Fruit fly (Drosophila melanogaster) whole organism, pupa: ENCODE data around the gene CG4496.

Source experiments
- CG10348 ChIP-seq: fragments of 200-800 bp; sonication (Bioruptor generic); IDR thresholded peaks from 2 replicates; pipeline ENCODE4 v1.3.6; 2022; ENCODE audit warnings: missing biosample characterization, missing genetic modification characterization
- CG12605 ChIP-seq: fragments of 200-800 bp; sonication (Bioruptor generic); IDR thresholded peaks from 2 replicates; pipeline ENCODE4 v1.3.6; 2022; ENCODE audit warnings: missing biosample characterization, missing genetic modification characterization
- CG13204 ChIP-seq: fragments of 200-800 bp; sonication (Bioruptor generic); optimal IDR thresholded peaks from 2 replicates; lab custom pipeline; 2018; ENCODE audit warnings: missing biosample characterization, mild to moderate bottlenecking, missing genetic modification characterization, moderate library complexity
- CG14655 ChIP-seq: fragments of 200-800 bp; sonication (Bioruptor generic); optimal IDR thresholded peaks from 3 replicates; lab custom pipeline; 2017; ENCODE audit warnings: mild to moderate bottlenecking, missing biosample characterization, missing genetic modification reagents, missing genetic modification characterization
- CG15710 ChIP-seq: fragments of 200-800 bp; sonication (Bioruptor generic); optimal IDR thresholded peaks from 2 replicates; lab custom pipeline; 2018; ENCODE audit warnings: missing biosample characterization, mild to moderate bottlenecking, missing genetic modification characterization, moderate library complexity
- CG17806 ChIP-seq: fragments of 200-800 bp; sonication (Bioruptor generic); optimal IDR thresholded peaks from 2 replicates; lab custom pipeline; 2018; ENCODE audit warnings: missing biosample characterization, mild to moderate bottlenecking, missing genetic modification characterization, moderate library complexity
- CG32121 ChIP-seq: fragments of 200-800 bp; sonication (Bioruptor generic); IDR thresholded peaks from 2 replicates; pipeline ENCODE4 v1.3.6; 2022; ENCODE audit warnings: missing biosample characterization, missing genetic modification characterization
- CG34367 ChIP-seq: fragments of 200-800 bp; sonication (Bioruptor generic); optimal IDR thresholded peaks from 2 replicates; lab custom pipeline; 2018; ENCODE audit warnings: missing biosample characterization, mild to moderate bottlenecking, missing genetic modification characterization
- CG4496 ChIP-seq: fragments of 200-800 bp; sonication (Bioruptor generic); IDR thresholded peaks from 3 replicates; pipeline ENCODE4 v1.3.6; 2022; ENCODE audit warnings: missing biosample characterization, missing genetic modification characterization
- CG8159 ChIP-seq: fragments of 200-800 bp; sonication (Bioruptor generic); optimal IDR thresholded peaks from 3 replicates; lab custom pipeline; 2018; ENCODE audit warnings: missing biosample characterization, mild to moderate bottlenecking, missing genetic modification characterization, moderate library complexity
- CG8301 ChIP-seq: fragments of 200-800 bp; sonication (Bioruptor generic); optimal IDR thresholded peaks from 2 replicates; lab custom pipeline; 2018; ENCODE audit warnings: missing biosample characterization, mild to moderate bottlenecking, missing genetic modification characterization
- CG9948 ChIP-seq: fragments of 200-800 bp; sonication (Bioruptor generic); optimal IDR thresholded peaks from 2 replicates; lab custom pipeline; 2018; ENCODE audit warnings: missing biosample characterization, mild to moderate bottlenecking, missing genetic modification characterization, moderate library complexity
- D1 ChIP-seq: fragments of 200-800 bp; sonication (Bioruptor generic); optimal IDR thresholded peaks from 2 replicates; lab custom pipeline; 2018; ENCODE audit warnings: missing biosample characterization, mild to moderate bottlenecking, missing genetic modification characterization, moderate library complexity
- EcR ChIP-seq: fragments of 200-800 bp; sonication (Bioruptor generic); optimal IDR thresholded peaks from 3 replicates; lab custom pipeline; 2019; ENCODE audit warnings: missing biosample characterization, missing genetic modification characterization, mild to moderate bottlenecking, moderate library complexity, missing genetic modification reagents
- Ets98B ChIP-seq: fragments of 200-800 bp; sonication (Bioruptor generic); IDR thresholded peaks from 2 replicates; pipeline ENCODE4 v1.3.6; 2022; ENCODE audit warnings: missing biosample characterization, missing genetic modification characterization
- Pif1A ChIP-seq: fragments of 200-800 bp; sonication (Bioruptor generic); optimal IDR thresholded peaks from 3 replicates; lab custom pipeline; 2016; ENCODE audit warnings: missing biosample characterization, missing genetic modification characterization
- Pif1B ChIP-seq: fragments of 200-800 bp; sonication (Bioruptor generic); optimal IDR thresholded peaks from 3 replicates; lab custom pipeline; 2016; ENCODE audit warnings: missing biosample characterization, missing genetic modification characterization
- Snoo ChIP-seq: fragments of 200-800 bp; sonication (Bioruptor generic); optimal IDR thresholded peaks from 3 replicates; lab custom pipeline; 2017; ENCODE audit warnings: missing biosample characterization, mild to moderate bottlenecking, missing genetic modification characterization, inconsistent platforms
- fd96Ca ChIP-seq: fragments of 200-800 bp; sonication (Bioruptor generic); IDR thresholded peaks from 3 replicates; pipeline ENCODE4 v1.3.6; 2022; ENCODE audit warnings: missing biosample characterization, missing genetic modification characterization
- gl ChIP-seq: fragments of 200-800 bp; sonication (Bioruptor generic); optimal IDR thresholded peaks from 2 replicates; lab custom pipeline; 2018; ENCODE audit warnings: missing biosample characterization, mild to moderate bottlenecking, missing genetic modification characterization
- rn ChIP-seq: fragments of 200-800 bp; sonication (Bioruptor generic); IDR thresholded peaks from 2 replicates; pipeline ENCODE4 v1.3.6; 2022; ENCODE audit warnings: missing biosample characterization, missing genetic modification characterization

The CG4496 gene

dm6 chr2L:7194351-7195037, 4.7 kb upstream of the CG4496 start, which contains the start of gene CG4497:
Gene CG4497 (minus strand): TSS chr2L:7194588.
- peak; percentile 10 for TF ChIP-seq D1 (tag; lab: Kevin White, UChicago)
- TF ChIP-seq CG17806 (tag; lab: Kevin White, UChicago): peak; percentile 71
- TF ChIP-seq CG13204 (GFP tag; lab: Kevin White, UChicago): no peak
- TF ChIP-seq fd96Ca (GFP tag; lab: Robert Waterston, UW): peak; percentile 96
- TF ChIP-seq CG12605 (GFP tag; lab: Robert Waterston, UW): no peak
- TF ChIP-seq CG8301 (tag; lab: Kevin White, UChicago): peak; percentile 72
- peak; percentile 63 for TF ChIP-seq CG34367 (tag; lab: Kevin White, UChicago)
- peak; percentile 75 for TF ChIP-seq CG8159 (tag; lab: Kevin White, UChicago)
- peak; percentile 58 for TF ChIP-seq CG9948 (tag; lab: Kevin White, UChicago)
- no peak for TF ChIP-seq gl (tag; lab: Kevin White, UChicago)
- TF ChIP-seq CG10348 (GFP tag; lab: Robert Waterston, UW): peak; percentile 70
- peak; percentile 90 for TF ChIP-seq CG32121 (GFP tag; lab: Robert Waterston, UW)
- peak; percentile 85 for TF ChIP-seq Ets98B (GFP tag; lab: Robert Waterston, UW)
- peak; percentile 65 for TF ChIP-seq Snoo (tag; lab: Kevin White, UChicago)
- TF ChIP-seq EcR: no peak
- peak; percentile 79 for TF ChIP-seq rn (GFP tag; lab: Robert Waterston, UW)
- TF ChIP-seq CG4496: peak; percentile 97
- peak; percentile 81 for TF ChIP-seq CG15710 (tag; lab: Kevin White, UChicago)
- TF ChIP-seq CG14655 (GFP tag; lab: Kevin White, UChicago): peak; percentile 79
- peak; percentile 87 for TF ChIP-seq Pif1A (GFP tag; lab: Kevin White, UChicago)
- TF ChIP-seq Pif1B (GFP tag; lab: Kevin White, UChicago): peak; percentile 79

DNA sequence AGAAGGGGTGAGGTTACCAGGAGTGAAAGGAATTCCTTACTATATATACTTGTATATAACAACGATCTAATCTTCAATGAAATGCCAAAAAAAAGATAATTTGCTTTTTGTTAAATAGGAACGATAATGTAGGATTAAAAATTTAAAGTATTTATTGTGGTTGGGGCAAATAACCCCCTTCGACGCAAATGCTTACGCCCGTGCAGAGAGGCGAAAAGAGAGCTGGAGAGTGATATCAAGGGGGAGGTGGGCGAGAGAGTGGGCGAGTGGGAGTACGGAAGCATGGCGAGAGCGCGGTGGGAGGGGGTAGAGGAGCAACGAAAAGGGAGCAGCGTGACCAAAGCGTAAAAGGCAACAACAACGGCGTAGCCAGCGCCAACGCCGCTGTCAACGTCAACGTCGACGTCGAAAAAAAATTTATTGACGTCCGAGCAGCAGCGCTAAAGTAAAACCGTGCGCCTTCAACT, 1.2 kb downstream of the CG4496 start:
- TF ChIP-seq Pif1A (GFP tag; lab: Kevin White, UChicago) (peak; percentile 100), fd96Ca (GFP tag; lab: Robert Waterston, UW) (peak; percentile 100), CG12605 (GFP tag; lab: Robert Waterston, UW) (peak; percentile 99), CG10348 (GFP tag; lab: Robert Waterston, UW) (peak; percentile 100), Ets98B (GFP tag; lab: Robert Waterston, UW) (peak; percentile 99), rn (GFP tag; lab: Robert Waterston, UW) (peak; percentile 100), Snoo (tag; lab: Kevin White, UChicago) (peak; percentile 100), CG8301 (tag; lab: Kevin White, UChicago) (peak; percentile 100), gl (tag; lab: Kevin White, UChicago) (peak; percentile 97), CG15710 (tag; lab: Kevin White, UChicago) (peak; percentile 100), CG9948 (tag; lab: Kevin White, UChicago) (peak; percentile 100), CG17806 (tag; lab: Kevin White, UChicago) (peak; percentile 99), CG13204 (GFP tag; lab: Kevin White, UChicago) (peak; percentile 97), EcR (peak; percentile 63), CG4496 (peak; percentile 100), CG8159 (tag; lab: Kevin White, UChicago) (peak; percentile 100), CG32121 (GFP tag; lab: Robert Waterston, UW) (peak; percentile 100), D1 (tag; lab: Kevin White, UChicago) (peak; percentile 99), CG14655 (GFP tag; lab: Kevin White, UChicago) (peak; percentile 100), CG34367 (tag; lab: Kevin White, UChicago) (peak; percentile 99), Pif1B (GFP tag; lab: Kevin White, UChicago) (peak; percentile 100)

DNA sequence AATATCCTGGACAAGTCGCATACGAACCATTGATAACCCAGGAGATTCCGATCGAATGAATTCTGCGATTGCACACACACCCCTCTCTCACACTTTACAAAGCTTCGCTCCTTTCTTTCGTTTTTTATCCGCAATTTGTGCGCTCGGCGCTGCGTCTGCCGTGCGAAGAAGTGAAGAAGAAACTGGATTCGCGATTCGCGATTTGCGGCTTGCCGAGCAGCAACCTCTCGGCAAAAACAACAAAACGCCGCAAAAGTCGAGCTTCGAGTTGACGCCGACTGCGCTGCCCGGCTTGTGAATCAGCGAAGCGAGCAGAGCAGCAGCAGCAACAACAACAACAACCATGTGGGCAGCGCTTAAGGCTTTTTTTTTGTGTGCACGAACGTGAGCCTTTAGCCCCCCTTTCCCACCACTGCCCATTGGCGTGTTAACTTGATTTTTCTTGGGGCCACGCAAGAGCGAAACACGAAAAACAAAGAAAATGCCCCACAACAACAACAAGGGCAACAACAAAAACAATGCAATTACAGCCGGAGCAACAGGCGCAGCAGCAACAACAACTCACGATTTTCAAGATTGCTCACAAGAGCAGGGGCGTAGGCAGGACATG, 1.8 kb downstream of the CG4496 start:
- TF ChIP-seq Pif1B (GFP tag; lab: Kevin White, UChicago) (no peak), CG4496 (peak; percentile 100), Ets98B (GFP tag; lab: Robert Waterston, UW) (peak; percentile 3; the same call in 1 of the 2 replicates), rn (GFP tag; lab: Robert Waterston, UW) (no peak)
- TF ChIP-seq, all 21 proteins: peak for 2

DNA sequence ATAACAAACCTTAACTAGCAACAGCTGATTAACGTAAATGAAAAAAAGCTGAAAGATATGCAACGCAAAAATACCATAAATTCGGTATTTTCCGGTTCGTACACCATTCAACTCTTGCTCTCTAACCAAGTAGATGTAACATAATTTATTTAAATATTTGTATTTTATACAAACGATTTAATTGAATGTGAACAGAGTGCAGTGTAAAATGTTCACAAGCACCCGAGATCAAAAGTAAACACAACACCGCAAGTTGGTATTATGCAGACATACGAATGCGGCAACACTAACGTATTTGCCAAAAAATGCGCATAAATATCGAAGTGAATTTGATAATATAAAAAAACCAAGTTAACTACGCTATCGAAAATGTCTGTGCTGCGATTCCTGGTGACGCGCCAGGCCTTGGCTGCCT, 7.8 kb downstream of the CG4496 start, which contains the start of gene MICU1:
TSS of gene MICU1 (plus strand) at position 257 of the 415 bp plus-strand sequence.
- TF ChIP-seq CG17806 (tag; lab: Kevin White, UChicago) (no peak), CG4496 (no peak), fd96Ca (GFP tag; lab: Robert Waterston, UW) (0 out of 3 replicates have a peak, but pooled peaks have one; percentile 15), CG15710 (tag; lab: Kevin White, UChicago) (peak; percentile 19)

- TF ChIP-seq CG15710 (tag; lab: Kevin White, UChicago) (no peak), CG4496 (peak; percentile 58; the same call in 1 of the 3 replicates)
These were observed 10.5 kb downstream of the CG4496 start for dm6 chr2L:7179276-7179675.
